Fruit fly (Drosophila melanogaster): ENCODE data around the gene flr.

dm6 chr3L:13450177-13450793, 37.6 kb downstream of the flr start, which contains the start of the genes JMJD7 and CG10738:
- TF ChIP-seq CG8301 (tag; optimal IDR thresholded peaks at IDR 0.05) (peak; percentile 57), CG15710 (tag; optimal IDR thresholded peaks at IDR 0.05) (peak; percentile 18), EcR (GFP tag; optimal IDR thresholded peaks at IDR 0.05) (no peak), CG32121 (GFP tag; IDR thresholded peaks at IDR 0.05) (peak; percentile 54), Pif1B (GFP tag; optimal IDR thresholded peaks at IDR 0.05) (peak; percentile 62), fd96Ca (GFP tag; IDR thresholded peaks at IDR 0.05) (peak; percentile 72; the same call in 2 of the 3 replicates), CG12605 (GFP tag; IDR thresholded peaks at IDR 0.05) (peak; percentile 79), CG4496 (GFP tag; IDR thresholded peaks at IDR 0.05) (peak; percentile 85), CG13204 (GFP tag; optimal IDR thresholded peaks at IDR 0.05) (no peak)

Measured in whole organism, pupa.